Fruit fly (Drosophila melanogaster): ENCODE measurements around the gene mRpL38.

The mRpL38 gene

DNA sequence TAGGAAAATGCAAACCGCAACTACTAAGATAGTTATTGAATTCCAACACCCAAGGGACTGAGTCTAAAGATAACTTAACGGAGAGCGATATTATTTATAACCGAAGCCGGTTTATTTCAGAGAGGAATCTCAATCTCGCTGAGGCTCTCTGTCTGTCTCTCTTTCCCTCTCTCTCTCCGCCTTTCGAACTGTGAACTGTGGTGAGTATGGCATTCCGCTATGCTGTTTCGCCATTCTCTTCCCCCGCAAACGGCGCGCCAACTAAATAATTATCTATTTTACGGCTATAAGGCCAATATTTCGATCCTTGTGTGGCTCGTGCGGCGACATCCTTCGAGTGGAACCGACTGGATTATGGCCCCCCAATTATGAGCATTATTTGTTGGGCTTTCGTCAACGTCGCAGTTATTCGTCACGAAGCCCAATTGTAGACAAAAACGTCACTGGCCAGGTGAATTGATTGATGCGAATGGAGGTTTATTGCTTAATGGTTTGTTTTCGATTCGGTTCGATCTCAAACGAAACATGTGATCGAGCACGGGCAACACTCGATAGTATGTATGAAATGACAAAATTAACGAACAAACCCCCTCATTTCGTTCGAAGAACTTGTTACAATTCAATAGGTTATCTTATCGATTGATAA, 13.8 kb upstream of the mRpL38 start (continued):
- TF ChIP-seq crol (GFP tag; IDR thresholded peaks at IDR 0.05) (peak; percentile 86), Trl (optimal IDR thresholded peaks at IDR 0.05) (peak; percentile 85 to 94), Trl (GFP tag; optimal IDR thresholded peaks at IDR 0.05) (no peak), CG11723 (GFP tag; optimal IDR thresholded peaks at IDR 0.05) (no peak), lola (GFP tag; optimal IDR thresholded peaks at IDR 0.05) (no peak), PHDP (tag; optimal IDR thresholded peaks at IDR 0.05) (no peak), Meics (GFP tag; optimal IDR thresholded peaks at IDR 0.05) (peak; percentile 40), CG7372 (GFP tag; IDR thresholded peaks at IDR 0.05) (no peak), en (GFP tag; optimal IDR thresholded peaks at IDR 0.05) (no peak), sd (tag; optimal IDR thresholded peaks at IDR 0.05) (peak; percentile 96), CG34224 (GFP tag; IDR thresholded peaks at IDR 0.05; ENCODE audit: partially characterized antibody) (peak; percentile 41; the same call in 1 of the 3 replicates), bbx (GFP tag; IDR thresholded peaks at IDR 0.05; ENCODE audit: partially characterized antibody) (0 out of 2 replicates have a peak, but pooled peaks have one; percentile 31), lab (GFP tag; optimal IDR thresholded peaks at IDR 0.05) (peak; percentile 24), CG5180 (GFP tag; optimal IDR thresholded peaks at IDR 0.05) (peak; percentile 92), CG31365 (tag; optimal IDR thresholded peaks at IDR 0.05) (no peak), CG7963 (GFP tag; IDR thresholded peaks at IDR 0.05; ENCODE audit: partially characterized antibody) (no peak), unc-4 (GFP tag; IDR thresholded peaks at IDR 0.05; ENCODE audit: partially characterized antibody) (0 out of 2 replicates have a peak, but pooled peaks have one; percentile 19), Rx (GFP tag; IDR thresholded peaks at IDR 0.05) (no peak), chinmo (GFP tag; IDR thresholded peaks at IDR 0.05; ENCODE audit: partially characterized antibody) (peak; percentile 78; the same call in 2 of the 4 replicates), yki (optimal IDR thresholded peaks at IDR 0.05) (peak; percentile 83), MTF-1 (GFP tag; optimal IDR thresholded peaks at IDR 0.05; ENCODE audit: borderline replicate concordance) (no peak), cg (GFP tag; optimal IDR thresholded peaks at IDR 0.05) (peak; percentile 4), Ets97D (GFP tag; optimal IDR thresholded peaks at IDR 0.05) (no peak), CG13624 (GFP tag; optimal IDR thresholded peaks at IDR 0.05) (no peak), hbn (GFP tag; IDR thresholded peaks at IDR 0.05; ENCODE audit: partially characterized antibody) (no peak), Dip3 (GFP tag; optimal IDR thresholded peaks at IDR 0.05) (no peak), nom (GFP tag; optimal IDR thresholded peaks at IDR 0.05) (peak; percentile 69)

DNA sequence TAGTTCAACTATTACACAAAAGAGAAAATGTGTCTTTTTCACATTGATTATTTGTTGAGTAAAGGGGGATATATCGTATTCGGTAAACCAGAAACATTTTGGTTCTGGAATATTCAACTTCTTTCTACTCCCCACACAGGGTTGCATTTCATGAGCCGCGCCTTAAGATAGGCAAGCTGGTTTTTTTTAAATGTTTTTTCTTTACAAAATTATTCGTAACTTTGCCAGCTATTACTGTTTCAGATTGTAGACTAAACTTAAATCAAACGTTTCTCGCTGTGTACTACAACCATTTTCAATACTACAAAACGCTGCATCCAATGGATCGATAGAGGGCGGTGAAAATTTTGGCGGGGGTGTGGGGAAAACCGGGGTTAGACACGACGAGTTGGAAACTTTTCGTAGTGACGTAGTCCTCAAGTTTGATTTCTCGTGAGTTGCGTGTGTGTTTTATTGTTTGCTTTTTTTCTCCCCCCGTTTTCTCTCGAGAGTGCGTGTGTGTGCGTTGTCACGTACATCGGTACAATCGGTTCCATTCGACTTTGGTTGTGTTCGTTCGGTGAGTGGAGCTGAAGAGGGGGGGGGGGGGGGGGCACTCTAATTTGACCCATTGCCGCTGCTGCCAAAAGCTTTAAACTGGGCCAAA, 12.5 kb upstream of the mRpL38 start:
- peak; percentile 17 for TF ChIP-seq Nf-YC (tag; optimal IDR thresholded peaks at IDR 0.05)
- TF ChIP-seq jumu (GFP tag; optimal IDR thresholded peaks at IDR 0.05): no peak
- no peak for TF ChIP-seq zfh1 (GFP tag; IDR thresholded peaks at IDR 0.05)
- no peak for TF ChIP-seq btn (GFP tag; optimal IDR thresholded peaks at IDR 0.05)
- TF ChIP-seq CG10979 (tag; optimal IDR thresholded peaks at IDR 0.05): peak; percentile 46
- peak; percentile 49; the same call in 1 of the 2 replicates for TF ChIP-seq Ada2b (GFP tag; IDR thresholded peaks at IDR 0.05)
- TF ChIP-seq Med (GFP tag): peak; percentile 76
- no peak for TF ChIP-seq toy (GFP tag; IDR thresholded peaks at IDR 0.05)
- peak; percentile 9 for TF ChIP-seq CG13296 (GFP tag; optimal IDR thresholded peaks at IDR 0.05)
- TF ChIP-seq CG4282 (GFP tag; optimal IDR thresholded peaks at IDR 0.05): no peak
- 0 out of 4 replicates have a peak, but pooled peaks have one; percentile 63 for TF ChIP-seq chinmo (GFP tag; IDR thresholded peaks at IDR 0.05; ENCODE audit: partially characterized antibody)
- peak; percentile 34 for TF ChIP-seq Meics (GFP tag; optimal IDR thresholded peaks at IDR 0.05)
- TF ChIP-seq CG17802 (tag; optimal IDR thresholded peaks at IDR 0.05): no peak
- no peak for TF ChIP-seq gfzf (GFP tag; optimal IDR thresholded peaks at IDR 0.05)
- peak; percentile 36; the same call in 1 of the 3 replicates for TF ChIP-seq Optix (GFP tag; IDR thresholded peaks at IDR 0.05)
- no peak for TF ChIP-seq crp (GFP tag; optimal IDR thresholded peaks at IDR 0.05)
- TF ChIP-seq Oli (tag; optimal IDR thresholded peaks at IDR 0.05): peak; percentile 46
- TF ChIP-seq CG2202 (tag; optimal IDR thresholded peaks at IDR 0.05): peak; percentile 18
- TF ChIP-seq hb (GFP tag; IDR thresholded peaks at IDR 0.05; ENCODE audit: partially characterized antibody): no peak
- 0 out of 2 replicates have a peak, but pooled peaks have one; percentile 8 for TF ChIP-seq CG17328 (GFP tag; IDR thresholded peaks at IDR 0.05)
- TF ChIP-seq scrt (GFP tag; optimal IDR thresholded peaks at IDR 0.05): no peak
- peak; percentile 28 for TF ChIP-seq Dad (GFP tag; optimal IDR thresholded peaks at IDR 0.05)
- peak; percentile 22 for TF ChIP-seq PHDP (tag; optimal IDR thresholded peaks at IDR 0.05)

Measured in whole organism, embryonic.